Fruit fly (Drosophila melanogaster) whole organism, embryonic: Measurements from ENCODE around the gene qjt.

Experiments
- CG10209 ChIP-seq: fragments of 200-800 bp; sonication (Bioruptor generic); optimal IDR thresholded peaks from 3 replicates; lab custom pipeline; 2017; ENCODE audit warnings: missing biosample characterization, mild to moderate bottlenecking, missing genetic modification characterization, missing genetic modification reagents
- CG12391 ChIP-seq: fragments of 200-800 bp; sonication (Bioruptor generic); optimal IDR thresholded peaks from 3 replicates; lab custom pipeline; 2018; ENCODE audit warnings: missing biosample characterization, mild to moderate bottlenecking, missing genetic modification characterization, moderate library complexity
- CG12769 ChIP-seq: fragments of 200-800 bp; sonication (Bioruptor generic); optimal IDR thresholded peaks from 2 replicates; lab custom pipeline; 2019; ENCODE audit warnings: missing biosample characterization, mild to moderate bottlenecking, missing genetic modification characterization, moderate library complexity
- CG14710 ChIP-seq: fragments of 200-800 bp; sonication (Bioruptor generic); optimal IDR thresholded peaks from 3 replicates; lab custom pipeline; 2019; ENCODE audit warnings: missing biosample characterization, mild to moderate bottlenecking, missing genetic modification characterization, moderate library complexity
- CG15601 ChIP-seq: fragments of 200-800 bp; sonication (Bioruptor generic); optimal IDR thresholded peaks from 3 replicates; lab custom pipeline; 2019; ENCODE audit warnings: missing biosample characterization, mild to moderate bottlenecking, missing genetic modification characterization, moderate library complexity
- CG1603 ChIP-seq: fragments of 200-800 bp; sonication (Bioruptor generic); optimal IDR thresholded peaks from 2 replicates; lab custom pipeline; 2019; ENCODE audit warnings: missing biosample characterization, mild to moderate bottlenecking, missing genetic modification characterization, moderate library complexity
- CG17802 ChIP-seq: fragments of 200-800 bp; sonication (Bioruptor generic); optimal IDR thresholded peaks from 2 replicates; lab custom pipeline; 2018; ENCODE audit warnings: missing biosample characterization, mild to moderate bottlenecking, missing genetic modification characterization, moderate library complexity
- CG17829 ChIP-seq: fragments of 200-800 bp; optimal IDR thresholded peaks from 2 replicates; lab custom pipeline; 2019; ENCODE audit warnings: missing biosample characterization, mild to moderate bottlenecking, missing genetic modification characterization, moderate library complexity
- CG2712 ChIP-seq: fragments of 200-800 bp; optimal IDR thresholded peaks from 3 replicates; lab custom pipeline; 2019; ENCODE audit warnings: missing biosample characterization, mild to moderate bottlenecking, missing genetic modification characterization, moderate library complexity
- CG30020 ChIP-seq: fragments of 200-800 bp; optimal IDR thresholded peaks from 2 replicates; lab custom pipeline; 2019; ENCODE audit warnings: missing biosample characterization, mild to moderate bottlenecking, missing genetic modification characterization, moderate library complexity
- CG34422 ChIP-seq: fragments of 200-800 bp; sonication (Bioruptor generic); IDR thresholded peaks from 3 replicates; pipeline ENCODE4 v1.3.6; 2022; ENCODE audit warnings: missing biosample characterization, missing genetic modification characterization
- CG3838 ChIP-seq: fragments of 200-800 bp; sonication (Bioruptor generic); optimal IDR thresholded peaks from 3 replicates; lab custom pipeline; 2016; ENCODE audit warnings: missing biosample characterization, missing genetic modification characterization
- CG3847 ChIP-seq: fragments of 200-800 bp; sonication (Bioruptor generic); IDR thresholded peaks from 2 replicates; pipeline ENCODE4 v1.3.6; 2022; ENCODE audit warnings: missing biosample characterization, missing genetic modification characterization
- CG4617 ChIP-seq: fragments of 200-800 bp; sonication (Bioruptor generic); optimal IDR thresholded peaks from 3 replicates; lab custom pipeline; 2016; ENCODE audit warnings: missing biosample characterization, missing genetic modification characterization, borderline replicate concordance
- CG6765 ChIP-seq: fragments of 200-800 bp; sonication (Bioruptor generic); optimal IDR thresholded peaks from 3 replicates; lab custom pipeline; 2017; ENCODE audit warnings: missing biosample characterization, mild to moderate bottlenecking, missing genetic modification characterization
- CG8290 ChIP-seq, 3 experiments: fragments of 200-800 bp; sonication (Bioruptor generic); optimal IDR thresholded peaks; 2 replicates each; lab custom pipeline; 2016 to 2019; ENCODE audit warnings: missing biosample characterization in 3 of 3, missing genetic modification characterization in 3 of 3, mild to moderate bottlenecking in 2 of 3, moderate library complexity in 1 of 3
- CG8924 ChIP-seq: fragments of 200-800 bp; optimal IDR thresholded peaks from 3 replicates; lab custom pipeline; 2019; ENCODE audit warnings: missing biosample characterization, mild to moderate bottlenecking, missing genetic modification characterization, moderate library complexity
- CG9797 ChIP-seq: fragments of 200-800 bp; sonication (Bioruptor generic); optimal IDR thresholded peaks from 3 replicates; lab custom pipeline; 2018; ENCODE audit warnings: missing biosample characterization, mild to moderate bottlenecking, missing genetic modification characterization
- CTCF ChIP-seq: fragments of 200-800 bp; sonication (Bioruptor generic); optimal IDR thresholded peaks from 2 replicates; lab custom pipeline; 2017; ENCODE audit warnings: missing biosample characterization, mild to moderate bottlenecking, missing genetic modification characterization, moderate library complexity
- CoRest ChIP-seq: fragments of 200-800 bp; sonication (Bioruptor generic); optimal IDR thresholded peaks from 3 replicates; lab custom pipeline; 2018; ENCODE audit warnings: missing biosample characterization, mild to moderate bottlenecking, missing genetic modification characterization, moderate library complexity
- CrebB ChIP-seq: fragments of 200-800 bp; sonication (Bioruptor generic); optimal IDR thresholded peaks from 3 replicates; lab custom pipeline; 2018; ENCODE audit warnings: missing biosample characterization, mild to moderate bottlenecking, missing genetic modification characterization
- Dek ChIP-seq: fragments of 200-800 bp; sonication (Bioruptor generic); optimal IDR thresholded peaks from 3 replicates; lab custom pipeline; 2019; ENCODE audit warnings: missing biosample characterization, mild to moderate bottlenecking, missing genetic modification characterization, moderate library complexity
- Dp ChIP-seq: fragments of 200-800 bp; sonication (Bioruptor generic); optimal IDR thresholded peaks from 2 replicates; lab custom pipeline; 2018; ENCODE audit warnings: missing biosample characterization, mild to moderate bottlenecking, missing genetic modification characterization, moderate library complexity
- Ets97D ChIP-seq: fragments of 200-800 bp; sonication (Bioruptor generic); optimal IDR thresholded peaks from 3 replicates; lab custom pipeline; 2016; ENCODE audit warnings: missing biosample characterization, missing genetic modification characterization
- Lhr ChIP-seq: fragments of 200-800 bp; sonication (Bioruptor generic); optimal IDR thresholded peaks from 3 replicates; lab custom pipeline; 2017; ENCODE audit warnings: mild to moderate bottlenecking, missing biosample characterization, missing genetic modification reagents, missing genetic modification characterization
- Lim3 ChIP-seq: fragments of 200-800 bp; sonication (Bioruptor generic); IDR thresholded peaks from 2 replicates; pipeline ENCODE4 v1.3.6; 2022; ENCODE audit warnings: missing biosample characterization, missing genetic modification characterization
- MESR4 ChIP-seq: fragments of 200-800 bp; sonication (Bioruptor generic); optimal IDR thresholded peaks from 2 replicates; lab custom pipeline; 2018; ENCODE audit warnings: missing biosample characterization, mild to moderate bottlenecking, missing genetic modification characterization, moderate library complexity
- Med ChIP-seq: fragments of 200-800 bp; sonication (Bioruptor generic); peaks from one replicate; lab custom pipeline; 2016; ENCODE audit warnings: missing biosample characterization, missing genetic modification characterization, mild to moderate bottlenecking, inconsistent platforms, moderate library complexity
- Myb ChIP-seq: fragments of 200-800 bp; sonication (Bioruptor generic); optimal IDR thresholded peaks from 2 replicates; lab custom pipeline; 2016; ENCODE audit warnings: missing biosample characterization, missing genetic modification characterization
- Pdp1 ChIP-seq, 2 experiments: fragments of 200-800 bp; sonication (Bioruptor generic); optimal IDR thresholded peaks; 3 replicates each; lab custom pipeline; 2016; ENCODE audit warnings: missing biosample characterization in 2 of 2, missing genetic modification characterization in 2 of 2, mild to moderate bottlenecking in 1 of 2, moderate library complexity in 1 of 2
- Poxn ChIP-seq: fragments of 200-800 bp; sonication (Bioruptor generic); IDR thresholded peaks from 2 replicates; pipeline ENCODE4 v1.3.6; 2022; ENCODE audit warnings: missing biosample characterization, missing genetic modification characterization
- YL-1 ChIP-seq: fragments of 200-800 bp; sonication (Bioruptor generic); optimal IDR thresholded peaks from 3 replicates; lab custom pipeline; 2017; ENCODE audit warnings: missing biosample characterization, mild to moderate bottlenecking, missing genetic modification characterization
- amos ChIP-seq: fragments of 200-800 bp; sonication (Bioruptor generic); IDR thresholded peaks from 2 replicates; pipeline ENCODE4 v1.3.6; 2022; ENCODE audit warnings: missing biosample characterization, missing genetic modification characterization; ENCODE audit not compliant: partially characterized antibody
- aop ChIP-seq: fragments of 200-800 bp; sonication (Bioruptor generic); IDR thresholded peaks from 2 replicates; pipeline ENCODE4 v1.3.6; 2022; ENCODE audit warnings: missing biosample characterization, missing genetic modification characterization
- crol ChIP-seq: fragments of 200-800 bp; sonication (Bioruptor generic); IDR thresholded peaks from 2 replicates; pipeline ENCODE4 v1.3.6; 2022; ENCODE audit warnings: missing biosample characterization, missing genetic modification characterization
- dimm ChIP-seq: fragments of 200-800 bp; sonication (Bioruptor generic); IDR thresholded peaks from 2 replicates; pipeline ENCODE4 v1.3.6; 2022; ENCODE audit warnings: missing biosample characterization, missing genetic modification characterization
- emc ChIP-seq: fragments of 200-800 bp; sonication (Bioruptor generic); optimal IDR thresholded peaks from 2 replicates; lab custom pipeline; 2016; ENCODE audit warnings: missing biosample characterization, missing genetic modification characterization
- esg ChIP-seq: fragments of 200-800 bp; sonication (Bioruptor generic); conservative IDR thresholded peaks from 2 replicates; pipeline ENCODE4 v1.3.6; 2022; ENCODE audit warnings: missing biosample characterization, missing genetic modification characterization
- gro ChIP-seq: fragments of 200-800 bp; sonication (Bioruptor generic); optimal IDR thresholded peaks from 2 replicates; lab custom pipeline; 2016; ENCODE audit warnings: missing biosample characterization, missing genetic modification characterization
- kni ChIP-seq: fragments of 200-800 bp; sonication (Bioruptor generic); optimal IDR thresholded peaks from 3 replicates; lab custom pipeline; 2017; ENCODE audit warnings: mild to moderate bottlenecking, missing biosample characterization, missing genetic modification reagents, missing genetic modification characterization
- lilli ChIP-seq: fragments of 200-800 bp; sonication (Bioruptor generic); optimal IDR thresholded peaks from 3 replicates; lab custom pipeline; 2016; ENCODE audit warnings: missing biosample characterization, missing genetic modification characterization
- mld ChIP-seq: fragments of 200-800 bp; sonication (Bioruptor generic); IDR thresholded peaks from 3 replicates; pipeline ENCODE4 v1.3.6; 2022; ENCODE audit warnings: missing biosample characterization, missing genetic modification characterization; ENCODE audit not compliant: partially characterized antibody
- phol ChIP-seq: fragments of 200-800 bp; sonication (Bioruptor generic); optimal IDR thresholded peaks from 3 replicates; lab custom pipeline; 2018; ENCODE audit warnings: missing biosample characterization, mild to moderate bottlenecking, missing genetic modification characterization, moderate library complexity
- pzg ChIP-seq: fragments of 200-800 bp; sonication (Bioruptor generic); optimal IDR thresholded peaks from 3 replicates; lab custom pipeline; 2018; ENCODE audit warnings: missing biosample characterization, mild to moderate bottlenecking, missing genetic modification characterization, moderate library complexity
- sd ChIP-seq: fragments of 200-800 bp; sonication (Bioruptor generic); optimal IDR thresholded peaks from 3 replicates; lab custom pipeline; 2018; ENCODE audit warnings: missing biosample characterization, mild to moderate bottlenecking, missing genetic modification characterization, moderate library complexity
- sens ChIP-seq: fragments of 200-800 bp; sonication (Bioruptor generic); peaks from one replicate; lab custom pipeline; 2016; ENCODE audit warnings: missing biosample characterization, missing genetic modification characterization
- seq ChIP-seq: fragments of 200-800 bp; sonication (Bioruptor generic); IDR thresholded peaks from 2 replicates; pipeline ENCODE4 v1.3.6; 2022; ENCODE audit warnings: missing biosample characterization, missing genetic modification characterization
- tll ChIP-seq, 2 experiments: fragments of 200-800 bp in 1 of 2; fragments of >200 bp in 1 of 2; sonication (Bioruptor generic) in 1 of 2; optimal IDR thresholded peaks; 2 replicates each; lab custom pipeline; 2017 to 2019; ENCODE audit warnings: missing biosample characterization in 2 of 2, missing genetic modification characterization in 2 of 2, mild to moderate bottlenecking in 1 of 2, moderate library complexity in 1 of 2
- zen ChIP-seq: fragments of 200-800 bp; sonication (Bioruptor generic); optimal IDR thresholded peaks from 3 replicates; lab custom pipeline; 2018; ENCODE audit warnings: missing biosample characterization, mild to moderate bottlenecking, missing genetic modification characterization, moderate library complexity

qjt gene

dm6 chr3L:17462474-17462873 lies 16.4 kb upstream of the qjt start (continued):
- TF ChIP-seq gro (GFP tag; lab: Kevin White, UChicago) = no peak
- no peak for TF ChIP-seq CG6765
- no peak for TF ChIP-seq CG3838 (GFP tag; lab: Kevin White, UChicago)
- no peak for TF ChIP-seq CG10209 (GFP tag; lab: Kevin White, UChicago)
- no peak for TF ChIP-seq mld
- TF ChIP-seq seq (GFP tag; lab: Robert Waterston, UW) = no peak
- TF ChIP-seq crol (GFP tag; lab: Robert Waterston, UW) = 0 out of 2 replicates have a peak, but pooled peaks have one; percentile 14
- no peak for TF ChIP-seq esg (GFP tag; lab: Robert Waterston, UW)
- no peak for TF ChIP-seq kni (GFP tag; lab: Kevin White, UChicago)
- no peak for TF ChIP-seq Lim3 (GFP tag; lab: Robert Waterston, UW)
- TF ChIP-seq CG34422 = no peak

dm6 chr3L:17465804-17466203 lies 13.1 kb upstream of the qjt start, which contains the start of gene QIL1:
TSS of gene QIL1 (plus strand) at chr3L:17465945.
- TF ChIP-seq CG8290 (GFP tag; optimal IDR thresholded peaks at IDR 0.05; lab: Kevin White, UChicago) (peak; percentile 44), CG8290 (tag; optimal IDR thresholded peaks at IDR 0.05; lab: Kevin White, UChicago) (peak in 1 of 2 experiments; percentile 33), CG14710 (peak; percentile 69), CG17829 (tag; lab: Kevin White, UChicago) (peak; percentile 30), Dek (tag; lab: Kevin White, UChicago) (peak; percentile 46), sd (tag; lab: Kevin White, UChicago) (peak; percentile 52), zen (tag; lab: Kevin White, UChicago) (peak; percentile 16), tll (GFP tag; optimal IDR thresholded peaks at IDR 0.05; lab: Kevin White, UChicago) (no peak), Myb (GFP tag; lab: Kevin White, UChicago) (peak; percentile 26), CG8924 (tag; lab: Kevin White, UChicago) (peak; percentile 28), lilli (GFP tag; lab: Kevin White, UChicago) (no peak), Med (GFP tag; lab: Kevin White, UChicago) (peak; percentile 47), Dp (GFP tag; lab: Kevin White, UChicago) (peak; percentile 62), CG1603 (peak; percentile 66), CTCF (peak; percentile 61), CG12391 (tag; lab: Kevin White, UChicago) (peak; percentile 27), Lhr (GFP tag; lab: Kevin White, UChicago) (peak; percentile 83), Poxn (no peak), CG30020 (tag; lab: Kevin White, UChicago) (peak; percentile 64), sens (GFP tag; lab: Kevin White, UChicago) (peak; percentile 67), emc (GFP tag; lab: Kevin White, UChicago) (no peak), CG3847 (GFP tag; lab: Robert Waterston, UW) (peak; percentile 63), CG12769 (peak; percentile 9), Pdp1 (GFP tag; optimal IDR thresholded peaks at IDR 0.05; lab: Kevin White, UChicago) (peak in 1 of 2 experiments; percentile 94), amos (GFP tag; lab: Robert Waterston, UW) (peak; percentile 31; the same call in 1 of the 2 replicates), CoRest (peak; percentile 42), CrebB (tag; lab: Kevin White, UChicago) (no peak), CG17802 (tag; lab: Kevin White, UChicago) (no peak), CG2712 (tag; lab: Kevin White, UChicago) (peak; percentile 40), Ets97D (peak; percentile 65), YL-1 (GFP tag; lab: Kevin White, UChicago) (peak; percentile 71), CG4617 (GFP tag; lab: Kevin White, UChicago) (peak; percentile 90), aop (GFP tag; lab: Robert Waterston, UW) (no peak), CG15601 (tag; lab: Kevin White, UChicago) (peak; percentile 35), dimm (GFP tag; lab: Robert Waterston, UW) (no peak), CG9797 (GFP tag; lab: Kevin White, UChicago) (peak; percentile 83), phol (peak; percentile 49), MESR4 (GFP tag; lab: Kevin White, UChicago) (peak; percentile 94), pzg (GFP tag; lab: Kevin White, UChicago) (peak; percentile 90)
